Worm (Caenorhabditis elegans): Measurements from ENCODE around the gene srsx-29.

The srsx-29 gene

DNA sequence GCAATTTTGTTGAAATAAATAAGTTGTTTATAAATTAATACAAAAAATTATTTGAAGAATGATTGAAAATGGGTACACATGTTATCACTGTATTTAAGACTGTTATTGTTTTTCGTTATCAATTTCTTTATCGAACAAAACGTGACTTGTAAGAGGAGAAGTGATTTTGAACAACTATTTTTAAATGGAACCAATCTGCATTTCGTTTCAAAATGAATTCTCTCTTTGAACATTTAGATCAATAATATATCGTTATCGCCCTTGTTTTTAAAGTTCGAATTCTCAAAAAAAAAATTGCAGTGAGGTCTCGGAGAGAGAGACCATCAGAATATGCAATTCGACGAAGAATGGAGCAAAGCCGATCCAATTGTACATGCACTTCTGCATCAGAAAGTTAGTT, 24.4 kb downstream of the srsx-29 start, which contains the start of gene cul-5:
cul-5 (plus strand) TSS at position 301 of the 400 bp plus-strand sequence.
- TF ChIP-seq unc-120 (tag; optimal IDR thresholded peaks at IDR 0.05; ENCODE audit: poor library complexity, severe bottlenecking) (no peak), bed-3 (GFP tag; optimal IDR thresholded peaks at IDR 0.05) (no peak), lsy-2 (tag; optimal IDR thresholded peaks at IDR 0.05) (no peak)

DNA sequence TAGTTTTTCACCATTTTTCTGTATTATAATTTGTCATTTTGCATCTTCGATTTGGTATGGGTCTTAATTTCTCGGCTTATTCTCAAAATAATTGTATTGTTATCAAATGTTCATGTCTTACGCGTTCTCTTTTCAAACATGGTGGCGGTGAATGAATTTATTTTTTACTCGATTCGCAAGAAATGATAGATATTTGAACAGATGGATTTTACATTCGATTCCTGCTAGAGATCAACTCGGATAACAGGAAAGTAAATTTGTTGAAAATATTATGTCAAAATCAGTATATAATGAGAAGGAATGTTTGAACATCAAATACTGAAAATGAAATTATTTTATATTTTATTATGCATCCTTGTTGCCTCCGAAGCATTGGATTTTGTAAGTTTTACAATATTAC, 28.2 kb downstream of the srsx-29 start, which contains the start of gene ZK856.4:
ZK856.4 (plus strand) TSS at position 301 of the 400 bp plus-strand sequence.
- TF ChIP-seq flh-1 (GFP tag; optimal IDR thresholded peaks at IDR 0.05), result no peak
- no peak for TF ChIP-seq mep-1 (tag; optimal IDR thresholded peaks at IDR 0.05)
- no peak for TF ChIP-seq zip-8 (tag; optimal IDR thresholded peaks at IDR 0.05)

DNA sequence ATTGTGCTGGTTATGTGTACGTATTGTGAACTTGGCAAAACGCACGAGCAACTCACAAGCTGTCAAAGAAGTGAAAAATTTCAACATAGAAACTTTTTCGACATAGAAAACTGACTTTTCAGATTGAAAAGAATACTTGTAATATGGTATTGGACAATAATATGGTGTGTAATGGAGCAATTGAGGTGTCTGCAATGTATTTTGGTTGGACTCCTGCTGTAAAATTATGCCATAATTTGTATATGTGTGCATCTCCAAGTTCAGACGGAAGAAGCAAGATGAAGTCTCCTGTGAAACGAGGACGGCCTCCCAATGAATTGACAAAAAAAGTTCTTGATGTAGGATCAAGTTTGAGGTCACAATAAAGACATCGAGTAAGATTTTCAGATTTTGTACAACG, 29.0 kb downstream of the srsx-29 start:
- TF ChIP-seq ceh-43 (GFP tag; optimal IDR thresholded peaks at IDR 0.05), result no peak
- no peak for TF ChIP-seq nhr-76 (tag; optimal IDR thresholded peaks at IDR 0.05)
- TF ChIP-seq nhr-12 (tag; optimal IDR thresholded peaks at IDR 0.05), result no peak
- TF ChIP-seq unc-120 (tag; optimal IDR thresholded peaks at IDR 0.05; ENCODE audit: poor library complexity, severe bottlenecking), result no peak
- no peak for TF ChIP-seq nhr-2 (tag; optimal IDR thresholded peaks at IDR 0.05)
- no peak for TF ChIP-seq zip-8 (tag; optimal IDR thresholded peaks at IDR 0.05)
- TF ChIP-seq M03D4.4 (tag; optimal IDR thresholded peaks at IDR 0.05), result no peak
- TF ChIP-seq mep-1 (tag; optimal IDR thresholded peaks at IDR 0.05), result no peak
- TF ChIP-seq sem-2 (GFP tag; optimal IDR thresholded peaks at IDR 0.05), result no peak
- no peak for TF ChIP-seq mab-5 (tag; optimal IDR thresholded peaks at IDR 0.05)
- no peak for TF ChIP-seq lin-13 (tag; optimal IDR thresholded peaks at IDR 0.05)
- no peak for TF ChIP-seq pha-4 (tag; optimal IDR thresholded peaks at IDR 0.05)
- TF ChIP-seq tbx-8 (GFP tag; optimal IDR thresholded peaks at IDR 0.05), result no peak
- no peak for TF ChIP-seq hlh-1 (tag; optimal IDR thresholded peaks at IDR 0.05)
- no peak for TF ChIP-seq elt-1 (tag; optimal IDR thresholded peaks at IDR 0.05; ENCODE audit: borderline replicate concordance, insufficient read depth)
- no peak for TF ChIP-seq bed-3 (GFP tag; optimal IDR thresholded peaks at IDR 0.05)
- no peak for TF ChIP-seq snpc-4 (tag; optimal IDR thresholded peaks at IDR 0.05)
- TF ChIP-seq ham-2 (GFP tag; optimal IDR thresholded peaks at IDR 0.05), result no peak
- no peak for TF ChIP-seq lsy-2 (tag; optimal IDR thresholded peaks at IDR 0.05)
- no peak for TF ChIP-seq ces-1 (GFP tag; optimal IDR thresholded peaks at IDR 0.05)

DNA sequence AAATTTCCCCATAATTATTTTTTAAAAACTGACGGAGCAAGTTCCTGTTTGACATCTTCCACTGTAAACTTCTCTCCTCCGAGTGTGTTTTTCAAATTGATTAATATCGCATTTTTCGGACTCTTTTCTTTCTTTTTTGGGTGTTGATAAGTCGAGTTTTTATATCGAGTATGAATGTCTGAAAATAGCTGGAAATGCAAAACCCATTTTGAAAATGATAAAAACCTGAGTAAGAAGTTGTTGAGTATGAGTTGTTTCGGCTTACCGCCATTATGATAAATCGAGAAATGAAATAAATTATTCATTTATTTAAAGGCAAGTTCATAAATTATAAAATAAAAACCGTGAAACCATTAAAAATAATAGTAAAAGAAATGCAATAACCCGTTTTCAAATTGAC, 30.9 kb downstream of the srsx-29 start, which contains the start of gene ZK856.18:
ZK856.18 (minus strand) TSS at position 289 of the 400 bp plus-strand sequence.
- no peak for TF ChIP-seq ham-2 (GFP tag; optimal IDR thresholded peaks at IDR 0.05)
- TF ChIP-seq nhr-76 (tag; optimal IDR thresholded peaks at IDR 0.05), result no peak
- no peak for TF ChIP-seq bed-3 (GFP tag; optimal IDR thresholded peaks at IDR 0.05)
- TF ChIP-seq lsy-2 (tag; optimal IDR thresholded peaks at IDR 0.05), result no peak
- TF ChIP-seq ceh-83 (GFP tag; optimal IDR thresholded peaks at IDR 0.05), result no peak
- TF ChIP-seq elt-3 (tag; optimal IDR thresholded peaks at IDR 0.05), result no peak
- TF ChIP-seq unc-62 (GFP tag; optimal IDR thresholded peaks at IDR 0.05), result no peak

DNA sequence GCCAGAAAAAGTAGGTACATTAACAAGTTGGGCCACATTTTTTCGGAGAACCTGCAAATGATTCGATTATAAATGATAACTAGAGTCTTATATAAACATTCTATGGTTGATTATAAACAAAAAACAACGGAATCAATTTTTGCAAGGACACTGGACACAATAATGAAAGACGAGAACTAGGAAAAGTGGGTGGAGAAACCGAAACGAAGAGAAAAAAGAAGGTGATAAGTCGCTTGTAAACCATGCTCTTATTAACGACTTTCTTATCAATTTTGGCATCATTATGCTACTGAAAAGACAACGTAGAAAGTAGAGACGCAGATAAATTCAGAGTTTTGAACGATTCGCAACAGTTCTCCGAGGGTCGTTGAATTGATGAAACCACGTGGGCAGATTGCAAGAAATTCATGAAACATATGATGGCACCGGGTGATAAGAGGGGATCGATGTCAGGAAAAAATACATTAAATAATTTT, 35.3 kb downstream of the srsx-29 start, which contains the start of gene ZK856.5:
ZK856.5 (minus strand) TSS at position 51 of the 476 bp plus-strand sequence.
- no peak for TF ChIP-seq mep-1 (tag; optimal IDR thresholded peaks at IDR 0.05)
- no peak for TF ChIP-seq nhr-76 (tag; optimal IDR thresholded peaks at IDR 0.05)
- TF ChIP-seq ham-2 (GFP tag; optimal IDR thresholded peaks at IDR 0.05), result no peak
- TF ChIP-seq mab-5 (tag; optimal IDR thresholded peaks at IDR 0.05), result no peak
- TF ChIP-seq tbx-8 (GFP tag; optimal IDR thresholded peaks at IDR 0.05), result no peak
- TF ChIP-seq unc-120 (tag; optimal IDR thresholded peaks at IDR 0.05; ENCODE audit: poor library complexity, severe bottlenecking), result no peak
- TF ChIP-seq nhr-12 (tag; optimal IDR thresholded peaks at IDR 0.05), result no peak
- TF ChIP-seq mls-2 (tag; optimal IDR thresholded peaks at IDR 0.05), result no peak
- TF ChIP-seq sptf-1 (tag; optimal IDR thresholded peaks at IDR 0.05), result no peak

DNA sequence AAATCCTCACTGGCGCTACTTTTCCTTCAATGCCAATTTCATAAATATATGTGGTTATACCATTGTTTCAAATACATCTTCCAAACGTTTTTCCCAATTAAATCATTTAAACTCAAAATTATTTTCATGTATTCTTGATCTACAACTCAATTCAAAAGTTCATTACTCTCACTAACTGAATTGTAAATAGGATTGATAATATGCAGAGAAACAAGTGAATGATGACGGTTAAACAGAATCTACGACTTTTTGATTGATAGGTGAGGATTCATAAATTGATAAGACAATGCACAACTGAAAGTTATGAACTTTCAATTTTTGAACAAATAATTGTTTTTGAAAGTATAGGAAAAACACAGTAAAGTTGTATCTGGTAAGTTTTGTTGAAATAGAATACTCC, 36.4 kb downstream of the srsx-29 start:
- TF ChIP-seq mls-2 (tag; optimal IDR thresholded peaks at IDR 0.05) (no peak), sptf-1 (tag; optimal IDR thresholded peaks at IDR 0.05) (no peak), M03D4.4 (tag; optimal IDR thresholded peaks at IDR 0.05) (no peak), ceh-43 (GFP tag; optimal IDR thresholded peaks at IDR 0.05) (no peak), lin-13 (tag; optimal IDR thresholded peaks at IDR 0.05) (no peak), blmp-1 (tag; optimal IDR thresholded peaks at IDR 0.05) (no peak), snpc-4 (tag; optimal IDR thresholded peaks at IDR 0.05) (no peak), unc-120 (tag; optimal IDR thresholded peaks at IDR 0.05; ENCODE audit: poor library complexity, severe bottlenecking) (no peak), hlh-1 (tag; optimal IDR thresholded peaks at IDR 0.05) (no peak)
